ENCODE assay signal across 1 fruit fly cellular context in genomic region chr3L:20388983-20389382, dm6.
TF ChIP-seq lines count a peak whose summit lies in the region.

No protein-coding gene starts in this region.

TF ChIP-seq in whole organism, embryonic, 481 proteins besides CTCF, POLR2A, EP300 and RAD21 (continued from another document):
- peak; percentile 53 for TF ChIP-seq CG7839 (tag; optimal IDR thresholded peaks at IDR 0.05; lab: Kevin White, UChicago)
- peak; percentile 36 for TF ChIP-seq CHES-1-like (GFP tag; optimal IDR thresholded peaks at IDR 0.05; lab: Kevin White, UChicago)
- TF ChIP-seq al (GFP tag; IDR thresholded peaks at IDR 0.05; lab: Robert Waterston, UW), result no peak
- peak; percentile 21 for TF ChIP-seq Hey (tag; optimal IDR thresholded peaks at IDR 0.05; lab: Kevin White, UChicago)
- no peak for TF ChIP-seq Elba2 (GFP tag; optimal IDR thresholded peaks at IDR 0.05; lab: Kevin White, UChicago)
- TF ChIP-seq repo (GFP tag; optimal IDR thresholded peaks at IDR 0.05; lab: Kevin White, UChicago), result no peak
- no peak for TF ChIP-seq CkIIα-i1 (GFP tag; IDR thresholded peaks at IDR 0.05; lab: Robert Waterston, UW)
- peak; percentile 30 for TF ChIP-seq Oli (tag; optimal IDR thresholded peaks at IDR 0.05; lab: Kevin White, UChicago)
- no peak for TF ChIP-seq CG8924 (tag; optimal IDR thresholded peaks at IDR 0.05; lab: Kevin White, UChicago)
- no peak for TF ChIP-seq tap (tag; optimal IDR thresholded peaks at IDR 0.05; lab: Kevin White, UChicago)
- no peak for TF ChIP-seq slp2 (GFP tag; optimal IDR thresholded peaks at IDR 0.05; lab: Kevin White, UChicago)
- no peak for TF ChIP-seq vfl (GFP tag; optimal IDR thresholded peaks at IDR 0.05; lab: Kevin White, UChicago)
- TF ChIP-seq CG7963 (GFP tag; IDR thresholded peaks at IDR 0.05; lab: Robert Waterston, UW; ENCODE audit: partially characterized antibody), result no peak
- peak; percentile 47 for TF ChIP-seq CG1603 (tag; optimal IDR thresholded peaks at IDR 0.05; lab: Kevin White, UChicago)
- no peak for TF ChIP-seq CG9437 (GFP tag; optimal IDR thresholded peaks at IDR 0.05; lab: Kevin White, UChicago)
- no peak for TF ChIP-seq Hr3 (GFP tag; optimal IDR thresholded peaks at IDR 0.05; lab: Kevin White, UChicago)
- TF ChIP-seq unpg (GFP tag; optimal IDR thresholded peaks at IDR 0.05; lab: Kevin White, UChicago), result peak; percentile 48
- TF ChIP-seq CG17568 (GFP tag; optimal IDR thresholded peaks at IDR 0.05; lab: Kevin White, UChicago), result no peak
- TF ChIP-seq pan (optimal IDR thresholded peaks at IDR 0.05; lab: Kevin White, UChicago), result no peak
- peak in 1 of 2 experiments; percentile 56 for TF ChIP-seq pan (GFP tag; optimal IDR thresholded peaks at IDR 0.05 in 1 of 2, IDR thresholded peaks at IDR 0.05 in 1 of 2)
- peak; percentile 61 for TF ChIP-seq CG18599 (GFP tag; optimal IDR thresholded peaks at IDR 0.05; lab: Kevin White, UChicago)
- no peak for TF ChIP-seq tx (GFP tag; optimal IDR thresholded peaks at IDR 0.05; lab: Kevin White, UChicago)
- TF ChIP-seq Doc3 (GFP tag; IDR thresholded peaks at IDR 0.05; lab: Robert Waterston, UW; ENCODE audit: partially characterized antibody), result no peak
- TF ChIP-seq chn (GFP tag; optimal IDR thresholded peaks at IDR 0.05; lab: Kevin White, UChicago), result peak; percentile 18
- no peak for TF ChIP-seq NC2α (GFP tag; optimal IDR thresholded peaks at IDR 0.05; lab: Kevin White, UChicago)
- no peak for TF ChIP-seq Sry-δ (GFP tag; optimal IDR thresholded peaks at IDR 0.05; lab: Kevin White, UChicago)
- TF ChIP-seq Xbp1 (GFP tag; optimal IDR thresholded peaks at IDR 0.05; lab: Kevin White, UChicago), result peak; percentile 35
- no peak; the same call in 1 of the 2 replicates for TF ChIP-seq CG14667 (GFP tag; IDR thresholded peaks at IDR 0.05; lab: Robert Waterston, UW)
- TF ChIP-seq Poxn (GFP tag; IDR thresholded peaks at IDR 0.05; lab: Robert Waterston, UW), result no peak
- TF ChIP-seq E2f1 (GFP tag; IDR thresholded peaks at IDR 0.05; lab: Robert Waterston, UW), result no peak; the same call in 1 of the 2 replicates
- no peak for TF ChIP-seq amos (GFP tag; IDR thresholded peaks at IDR 0.05; lab: Robert Waterston, UW; ENCODE audit: partially characterized antibody)
- no peak for TF ChIP-seq CG12942 (GFP tag; optimal IDR thresholded peaks at IDR 0.05; lab: Kevin White, UChicago)
- TF ChIP-seq Doc2 (GFP tag; IDR thresholded peaks at IDR 0.05; lab: Robert Waterston, UW), result no peak
- no peak for TF ChIP-seq CG6854 (GFP tag; optimal IDR thresholded peaks at IDR 0.05; lab: Kevin White, UChicago)
- TF ChIP-seq gcm2 (GFP tag; optimal IDR thresholded peaks at IDR 0.05; lab: Kevin White, UChicago), result no peak
- no peak for TF ChIP-seq CG16779 (GFP tag; IDR thresholded peaks at IDR 0.05; lab: Robert Waterston, UW)
- no peak for TF ChIP-seq gsb-n (tag; optimal IDR thresholded peaks at IDR 0.05; lab: Kevin White, UChicago)
- peak; percentile 13 for TF ChIP-seq Myb (GFP tag; optimal IDR thresholded peaks at IDR 0.05; lab: Kevin White, UChicago)
- no peak for TF ChIP-seq lbe (GFP tag; optimal IDR thresholded peaks at IDR 0.05; lab: Kevin White, UChicago)
- TF ChIP-seq CG5245 (GFP tag; optimal IDR thresholded peaks at IDR 0.05; lab: Kevin White, UChicago), result peak; percentile 1
- TF ChIP-seq CG10267 (tag; optimal IDR thresholded peaks at IDR 0.05; lab: Kevin White, UChicago), result no peak
- no peak for TF ChIP-seq Jarid2 (GFP tag; optimal IDR thresholded peaks at IDR 0.05; lab: Kevin White, UChicago)
- no peak for TF ChIP-seq mld (GFP tag; IDR thresholded peaks at IDR 0.05; lab: Robert Waterston, UW; ENCODE audit: partially characterized antibody)
- TF ChIP-seq vnd (GFP tag; IDR thresholded peaks at IDR 0.05; lab: Robert Waterston, UW; ENCODE audit: partially characterized antibody), result no peak
- TF ChIP-seq CG1233 (GFP tag; optimal IDR thresholded peaks at IDR 0.05; lab: Kevin White, UChicago), result no peak
- TF ChIP-seq Optix (GFP tag; IDR thresholded peaks at IDR 0.05; lab: Robert Waterston, UW), result no peak
- TF ChIP-seq bab2 (GFP tag; optimal IDR thresholded peaks at IDR 0.05; lab: Kevin White, UChicago), result peak; percentile 29
- TF ChIP-seq CG10366 (GFP tag; IDR thresholded peaks at IDR 0.05; lab: Robert Waterston, UW), result peak; percentile 13; the same call in 1 of the 2 replicates
- TF ChIP-seq tup (GFP tag; optimal IDR thresholded peaks at IDR 0.05; lab: Kevin White, UChicago), result no peak
- peak; percentile 1 for TF ChIP-seq Bteb2 (GFP tag; optimal IDR thresholded peaks at IDR 0.05; lab: Kevin White, UChicago)
- no peak for TF ChIP-seq CG8290 (GFP tag; optimal IDR thresholded peaks at IDR 0.05; lab: Kevin White, UChicago)
- peak in 1 of 2 experiments; percentile 85 for TF ChIP-seq CG8290 (tag; optimal IDR thresholded peaks at IDR 0.05; lab: Kevin White, UChicago)
- no peak for TF ChIP-seq en (GFP tag; optimal IDR thresholded peaks at IDR 0.05; lab: Kevin White, UChicago)
- no peak for TF ChIP-seq CG32767 (GFP tag; IDR thresholded peaks at IDR 0.05; lab: Robert Waterston, UW)
- TF ChIP-seq CG12659 (GFP tag; optimal IDR thresholded peaks at IDR 0.05; lab: Kevin White, UChicago), result peak; percentile 22
- TF ChIP-seq Opbp (GFP tag; IDR thresholded peaks at IDR 0.05; lab: Robert Waterston, UW; ENCODE audit: partially characterized antibody), result no peak
- peak; percentile 43 for TF ChIP-seq HLH54F (GFP tag; optimal IDR thresholded peaks at IDR 0.05; lab: Kevin White, UChicago)
- TF ChIP-seq CG18619 (GFP tag; optimal IDR thresholded peaks at IDR 0.05; lab: Kevin White, UChicago), result no peak
